Worm (Caenorhabditis elegans): Measurements from ENCODE around the gene Y46G5A.36.
A peak's percentile ranks its signal among the peaks of the same experiment; 100 is the strongest.

Y46G5A.36 gene

ce11 chrII:12787831-12788248, 35.6 kb upstream of the Y46G5A.36 start, which contains the start of gene alkb-7:
alkb-7 (minus strand) TSS chrII:12788153.
- TF ChIP-seq che-1 (tag; optimal IDR thresholded peaks at IDR 0.05) = no peak
- TF ChIP-seq C38D4.7 (GFP tag; optimal IDR thresholded peaks at IDR 0.05) = peak; percentile 29
- TF ChIP-seq lin-11 (tag; optimal IDR thresholded peaks at IDR 0.05) = no peak
- peak; percentile 30 for TF ChIP-seq hlh-6 (tag; optimal IDR thresholded peaks at IDR 0.05)

ce11 chrII:12789497-12789896, 34.0 kb upstream of the Y46G5A.36 start:
- TF ChIP-seq ceh-30 (tag; optimal IDR thresholded peaks at IDR 0.05) (no peak), hlh-6 (tag; optimal IDR thresholded peaks at IDR 0.05) (peak; percentile 28), T23F11.4 (GFP tag; optimal IDR thresholded peaks at IDR 0.05) (no peak)

ce11 chrII:12790392-12790791, 33.1 kb upstream of the Y46G5A.36 start:
- TF ChIP-seq ceh-45 (GFP tag; IDR thresholded peaks at IDR 0.05) = no peak
- TF ChIP-seq nfya-1 (tag; optimal IDR thresholded peaks at IDR 0.05) = peak; percentile 97

ce11 chrII:12795188-12795587, 28.3 kb upstream of the Y46G5A.36 start:
- TF ChIP-seq ceh-9 (tag; optimal IDR thresholded peaks at IDR 0.05) (no peak), hlh-6 (tag; optimal IDR thresholded peaks at IDR 0.05) (peak; percentile 20)

- no peak for TF ChIP-seq hlh-8 (tag; optimal IDR thresholded peaks at IDR 0.05)
- TF ChIP-seq ttx-3 (tag; optimal IDR thresholded peaks at IDR 0.05) = no peak
- TF ChIP-seq ahr-1 (tag; optimal IDR thresholded peaks at IDR 0.05) = no peak
- no peak for TF ChIP-seq nhr-232 (tag; optimal IDR thresholded peaks at IDR 0.05)
- no peak for TF ChIP-seq pag-3 (tag; optimal IDR thresholded peaks at IDR 0.05; ENCODE audit: borderline replicate concordance)
- TF ChIP-seq C08G9.2 (tag; optimal IDR thresholded peaks at IDR 0.05) = no peak
- TF ChIP-seq unc-86 (tag; optimal IDR thresholded peaks at IDR 0.05) = no peak
- TF ChIP-seq pha-4 (tag; optimal IDR thresholded peaks at IDR 0.05) = no peak
- TF ChIP-seq hlh-30 (tag; optimal IDR thresholded peaks at IDR 0.05; ENCODE audit: insufficient read depth) = no peak
- no peak for TF ChIP-seq fkh-10 (GFP tag; optimal IDR thresholded peaks at IDR 0.05)
These were observed 27.4 kb upstream of the Y46G5A.36 start, which contains the start of gene cpt-1 for ce11 chrII:12796040-12796502. cpt-1 (minus strand) TSS chrII:12796452.

ce11 chrII:12797211-12797794, 26.2 kb upstream of the Y46G5A.36 start:
- no peak for TF ChIP-seq fax-1 (tag; optimal IDR thresholded peaks at IDR 0.05)
- TF ChIP-seq unc-42 (tag; optimal IDR thresholded peaks at IDR 0.05) = peak; percentile 30
- peak; percentile 31 for TF ChIP-seq hlh-6 (tag; optimal IDR thresholded peaks at IDR 0.05)
- TF ChIP-seq nfya-1 (tag; optimal IDR thresholded peaks at IDR 0.05) = peak; percentile 5

ce11 chrII:12798814-12799213, 24.7 kb upstream of the Y46G5A.36 start:
- no peak for TF ChIP-seq ztf-16 (tag; optimal IDR thresholded peaks at IDR 0.05)
- no peak for TF ChIP-seq pat-9 (tag; optimal IDR thresholded peaks at IDR 0.05)
- TF ChIP-seq ceh-31 (tag; optimal IDR thresholded peaks at IDR 0.05) = peak; percentile 40
- no peak for TF ChIP-seq C08G9.2 (tag; optimal IDR thresholded peaks at IDR 0.05)
- TF ChIP-seq pag-3 (tag; optimal IDR thresholded peaks at IDR 0.05; ENCODE audit: borderline replicate concordance) = no peak
- no peak for TF ChIP-seq mec-3 (tag; optimal IDR thresholded peaks at IDR 0.05; ENCODE audit: borderline replicate concordance)
- no peak for TF ChIP-seq npax-4 (tag; optimal IDR thresholded peaks at IDR 0.05)
- no peak for TF ChIP-seq unc-42 (tag; optimal IDR thresholded peaks at IDR 0.05)
- TF ChIP-seq T23F11.4 (GFP tag; optimal IDR thresholded peaks at IDR 0.05) = no peak
- no peak for TF ChIP-seq fax-1 (tag; optimal IDR thresholded peaks at IDR 0.05)
- TF ChIP-seq ceh-30 (tag; optimal IDR thresholded peaks at IDR 0.05) = no peak
- TF ChIP-seq ceh-14 (tag; optimal IDR thresholded peaks at IDR 0.05) = peak; percentile 21
- peak; percentile 13 for TF ChIP-seq unc-55 (GFP tag; optimal IDR thresholded peaks at IDR 0.05)
- TF ChIP-seq ceh-24 (tag; optimal IDR thresholded peaks at IDR 0.05) = no peak
- TF ChIP-seq ceh-48 (tag; optimal IDR thresholded peaks at IDR 0.05) = no peak
- TF ChIP-seq ceh-2 (tag; optimal IDR thresholded peaks at IDR 0.05) = no peak
- TF ChIP-seq elt-2 (tag; optimal IDR thresholded peaks at IDR 0.05) = peak; percentile 72
- no peak for TF ChIP-seq ceh-34 (tag; optimal IDR thresholded peaks at IDR 0.05)
- TF ChIP-seq fkh-6 (tag; optimal IDR thresholded peaks at IDR 0.05) = no peak
- TF ChIP-seq sox-2 (GFP tag; IDR thresholded peaks at IDR 0.05) = no peak
- TF ChIP-seq eyg-1 (tag; optimal IDR thresholded peaks at IDR 0.05) = no peak
- peak; percentile 90 for TF ChIP-seq hlh-30 (tag; optimal IDR thresholded peaks at IDR 0.05; ENCODE audit: insufficient read depth)
- peak; percentile 34 for TF ChIP-seq madf-2 (tag; optimal IDR thresholded peaks at IDR 0.05)
- TF ChIP-seq nfya-1 (tag; optimal IDR thresholded peaks at IDR 0.05) = peak; percentile 38
- TF ChIP-seq lim-6 (tag; optimal IDR thresholded peaks at IDR 0.05) = no peak
- TF ChIP-seq pax-1 (tag; optimal IDR thresholded peaks at IDR 0.05) = no peak
